Fruit fly (Drosophila melanogaster) whole organism, embryonic: ENCODE measurements around the gene CG31817.

Experiments used
- C15 ChIP-seq: fragments of 200-800 bp; sonication (Bioruptor generic); IDR thresholded peaks from 3 replicates; pipeline ENCODE4 v1.3.6; 2022; ENCODE audit warnings: missing biosample characterization, missing genetic modification characterization
- CG10565 ChIP-seq: fragments of 200-800 bp; sonication (Bioruptor generic); optimal IDR thresholded peaks from 3 replicates; lab custom pipeline; 2016; ENCODE audit warnings: missing biosample characterization, mild to moderate bottlenecking, missing genetic modification characterization
- CG10959 ChIP-seq: fragments of 200-800 bp; sonication (Bioruptor generic); IDR thresholded peaks from 2 replicates; pipeline ENCODE4 v1.3.6; 2022; ENCODE audit warnings: missing biosample characterization, missing genetic modification characterization
- CG11560 ChIP-seq: fragments of 200-800 bp; sonication (Bioruptor generic); IDR thresholded peaks from 3 replicates; pipeline ENCODE4 v1.3.6; 2022; ENCODE audit warnings: missing biosample characterization, missing genetic modification characterization
- CG11723 ChIP-seq: fragments of 200-800 bp; sonication (Bioruptor generic); optimal IDR thresholded peaks from 2 replicates; lab custom pipeline; 2017; ENCODE audit warnings: missing biosample characterization, mild to moderate bottlenecking, missing genetic modification characterization
- CG12299 ChIP-seq: fragments of 200-800 bp; sonication (Bioruptor generic); optimal IDR thresholded peaks from 2 replicates; lab custom pipeline; 2018; ENCODE audit warnings: missing biosample characterization, mild to moderate bottlenecking, missing genetic modification characterization
- CG15601 ChIP-seq: fragments of 200-800 bp; sonication (Bioruptor generic); optimal IDR thresholded peaks from 3 replicates; lab custom pipeline; 2019; ENCODE audit warnings: missing biosample characterization, mild to moderate bottlenecking, missing genetic modification characterization, moderate library complexity
- CG17186 ChIP-seq: fragments of 200-800 bp; sonication (Bioruptor generic); optimal IDR thresholded peaks from 3 replicates; lab custom pipeline; 2017; ENCODE audit warnings: missing biosample characterization, missing genetic modification reagents, missing genetic modification characterization
- CG17359 ChIP-seq: fragments of 200-800 bp; sonication (Bioruptor generic); optimal IDR thresholded peaks from 3 replicates; lab custom pipeline; 2018; ENCODE audit warnings: missing biosample characterization, mild to moderate bottlenecking, missing genetic modification characterization, moderate library complexity
- CG17361 ChIP-seq: fragments of 200-800 bp; sonication (Bioruptor generic); IDR thresholded peaks from 3 replicates; pipeline ENCODE4 v1.3.6; 2022; ENCODE audit warnings: missing biosample characterization, missing genetic modification characterization
- CG18599 ChIP-seq: fragments of 200-800 bp; sonication (Bioruptor generic); optimal IDR thresholded peaks from 3 replicates; lab custom pipeline; 2017; ENCODE audit warnings: missing biosample characterization, missing genetic modification characterization, mild to moderate bottlenecking, moderate library complexity, missing genetic modification reagents
- CG2129 ChIP-seq: fragments of 200-800 bp; sonication (Bioruptor generic); IDR thresholded peaks from 2 replicates; pipeline ENCODE4 v1.3.6; 2022; ENCODE audit warnings: missing biosample characterization, missing genetic modification characterization; ENCODE audit not compliant: partially characterized antibody
- CG2199 ChIP-seq: fragments of 200-800 bp; sonication (Bioruptor generic); IDR thresholded peaks from 3 replicates; pipeline ENCODE4 v1.3.6; 2022; ENCODE audit warnings: missing biosample characterization, missing genetic modification characterization
- CG2678 ChIP-seq: fragments of 200-800 bp; sonication (Bioruptor generic); optimal IDR thresholded peaks from 3 replicates; lab custom pipeline; 2019; ENCODE audit warnings: missing biosample characterization, mild to moderate bottlenecking, missing genetic modification characterization, moderate library complexity
- CG3065 ChIP-seq: fragments of 200-800 bp; sonication (Bioruptor generic); optimal IDR thresholded peaks from 2 replicates; lab custom pipeline; 2016; ENCODE audit warnings: missing biosample characterization, missing genetic modification characterization
- CG4360 ChIP-seq: fragments of 200-800 bp; sonication (Bioruptor generic); IDR thresholded peaks from 2 replicates; pipeline ENCODE4 v1.3.6; 2022; ENCODE audit warnings: missing biosample characterization, missing genetic modification characterization
- CG43689 ChIP-seq: fragments of 200-800 bp; sonication (Bioruptor generic); IDR thresholded peaks from 2 replicates; pipeline ENCODE4 v1.3.6; 2022; ENCODE audit warnings: missing biosample characterization, missing genetic modification characterization
- CG7357 ChIP-seq: fragments of 200-800 bp; sonication (Bioruptor generic); IDR thresholded peaks from 3 replicates; pipeline ENCODE4 v1.3.6; 2022; ENCODE audit warnings: missing biosample characterization, missing genetic modification characterization
- CG7987 ChIP-seq: fragments of 200-800 bp; sonication (Bioruptor generic); optimal IDR thresholded peaks from 2 replicates; lab custom pipeline; 2018; ENCODE audit warnings: missing biosample characterization, mild to moderate bottlenecking, missing genetic modification characterization, moderate library complexity
- CG8478 ChIP-seq: fragments of >200 bp; optimal IDR thresholded peaks from 2 replicates; lab custom pipeline; 2018
- CG9215 ChIP-seq: fragments of 200-800 bp; sonication (Bioruptor generic); IDR thresholded peaks from 2 replicates; pipeline ENCODE4 v1.3.6; 2022; ENCODE audit warnings: missing biosample characterization, missing genetic modification characterization
- CG9437 ChIP-seq: fragments of 200-800 bp; sonication (Bioruptor generic); optimal IDR thresholded peaks from 2 replicates; lab custom pipeline; 2018; ENCODE audit warnings: missing biosample characterization, mild to moderate bottlenecking, missing genetic modification characterization
- D19B ChIP-seq: fragments of 200-800 bp; sonication (Bioruptor generic); optimal IDR thresholded peaks from 2 replicates; lab custom pipeline; 2017; ENCODE audit warnings: missing biosample characterization, mild to moderate bottlenecking, missing genetic modification characterization
- Dip2 ChIP-seq: fragments of 200-800 bp; sonication (Bioruptor generic); IDR thresholded peaks from 2 replicates; pipeline ENCODE4 v1.3.6; 2022; ENCODE audit warnings: missing biosample characterization, missing genetic modification characterization
- Dip3 ChIP-seq: fragments of 200-800 bp; sonication (Bioruptor generic); optimal IDR thresholded peaks from 3 replicates; lab custom pipeline; 2016; ENCODE audit warnings: missing biosample characterization, missing genetic modification characterization
- ERR ChIP-seq: fragments of 200-800 bp; sonication (Bioruptor generic); optimal IDR thresholded peaks from 2 replicates; lab custom pipeline; 2016; ENCODE audit warnings: missing biosample characterization, missing genetic modification characterization
- Eip74EF ChIP-seq, 2 experiments: fragments of 200-800 bp in 1 of 2; fragments of >200 bp in 1 of 2; sonication (Bioruptor generic) in 1 of 2; optimal IDR thresholded peaks; 2 replicates each; lab custom pipeline; 2017 to 2019; ENCODE audit warnings: missing biosample characterization in 2 of 2, missing genetic modification characterization in 2 of 2, mild to moderate bottlenecking in 1 of 2, moderate library complexity in 1 of 2
- GATAe ChIP-seq: fragments of 200-800 bp; sonication (Bioruptor generic); conservative IDR thresholded peaks from 2 replicates; pipeline ENCODE4 v1.3.6; 2022; ENCODE audit warnings: missing biosample characterization, missing genetic modification characterization
- H2.0 ChIP-seq: fragments of 200-800 bp; sonication (Bioruptor generic); IDR thresholded peaks from 2 replicates; pipeline ENCODE4 v1.3.6; 2022; ENCODE audit warnings: missing biosample characterization, missing genetic modification characterization
- Kr ChIP-seq: fragments of 200-800 bp; sonication (Bioruptor generic); optimal IDR thresholded peaks from 2 replicates; lab custom pipeline; 2017; ENCODE audit warnings: missing biosample characterization, mild to moderate bottlenecking, missing genetic modification characterization
- Med ChIP-seq: fragments of 200-800 bp; sonication (Bioruptor generic); peaks from one replicate; lab custom pipeline; 2016; ENCODE audit warnings: missing biosample characterization, missing genetic modification characterization, mild to moderate bottlenecking, inconsistent platforms, moderate library complexity
- az2 ChIP-seq: fragments of 200-800 bp; sonication (Bioruptor generic); optimal IDR thresholded peaks from 3 replicates; lab custom pipeline; 2016; ENCODE audit warnings: missing biosample characterization, missing genetic modification characterization
- bsh ChIP-seq, 2 experiments: fragments of 200-800 bp; sonication (Bioruptor generic); optimal IDR thresholded peaks; 2 replicates each; lab custom pipeline; 2017 to 2018; ENCODE audit warnings: mild to moderate bottlenecking in 2 of 2, missing biosample characterization in 2 of 2, missing genetic modification characterization in 2 of 2, moderate library complexity in 1 of 2
- chinmo ChIP-seq: fragments of 200-800 bp; sonication (Bioruptor generic); IDR thresholded peaks from 4 replicates; pipeline ENCODE4 v1.3.6; 2022; ENCODE audit warnings: missing biosample characterization, missing genetic modification characterization; ENCODE audit not compliant: partially characterized antibody
- danr ChIP-seq: fragments of 200-800 bp; sonication (Bioruptor generic); IDR thresholded peaks from 2 replicates; pipeline ENCODE4 v1.3.6; 2022; ENCODE audit warnings: missing biosample characterization, missing genetic modification characterization
- emc ChIP-seq: fragments of 200-800 bp; sonication (Bioruptor generic); optimal IDR thresholded peaks from 2 replicates; lab custom pipeline; 2016; ENCODE audit warnings: missing biosample characterization, missing genetic modification characterization
- eve ChIP-seq, 2 experiments: fragments of >200 bp; optimal IDR thresholded peaks; 2 replicates each; lab custom pipeline; 2017; ENCODE audit warnings: missing biosample characterization in 2 of 2, missing genetic modification characterization in 2 of 2
- fd64A ChIP-seq: fragments of 200-800 bp; sonication (Bioruptor generic); optimal IDR thresholded peaks from 3 replicates; lab custom pipeline; 2018; ENCODE audit warnings: missing biosample characterization, mild to moderate bottlenecking, missing genetic modification characterization
- fu2 ChIP-seq: fragments of 200-800 bp; sonication (Bioruptor generic); optimal IDR thresholded peaks from 2 replicates; lab custom pipeline; 2016; ENCODE audit warnings: missing biosample characterization, missing genetic modification characterization
- gce ChIP-seq: fragments of 200-800 bp; sonication (Bioruptor generic); IDR thresholded peaks from 3 replicates; pipeline ENCODE4 v1.3.6; 2022; ENCODE audit warnings: missing biosample characterization, missing genetic modification characterization
- knrl ChIP-seq: fragments of 200-800 bp; sonication (Bioruptor generic); IDR thresholded peaks from 3 replicates; pipeline ENCODE4 v1.3.6; 2022; ENCODE audit warnings: missing biosample characterization, missing genetic modification characterization; ENCODE audit not compliant: partially characterized antibody
- lov ChIP-seq, 2 experiments: fragments of 200-800 bp in 1 of 2; fragments of >200 bp in 1 of 2; sonication (Bioruptor generic) in 1 of 2; IDR thresholded peaks in 1 of 2; optimal IDR thresholded peaks in 1 of 2; 2 replicates in 1 of 2; 3 replicates in 1 of 2; pipeline versions ENCODE4 v1.3.6 to Lab custom; 2017 to 2022; ENCODE audit warnings: missing biosample characterization in 1 of 2, missing genetic modification characterization in 1 of 2
- sd ChIP-seq: fragments of 200-800 bp; sonication (Bioruptor generic); optimal IDR thresholded peaks from 3 replicates; lab custom pipeline; 2018; ENCODE audit warnings: missing biosample characterization, mild to moderate bottlenecking, missing genetic modification characterization, moderate library complexity
- sens ChIP-seq: fragments of 200-800 bp; sonication (Bioruptor generic); peaks from one replicate; lab custom pipeline; 2016; ENCODE audit warnings: missing biosample characterization, missing genetic modification characterization
- tup ChIP-seq: fragments of 200-800 bp; sonication (Bioruptor generic); optimal IDR thresholded peaks from 2 replicates; lab custom pipeline; 2016; ENCODE audit warnings: missing biosample characterization, mild to moderate bottlenecking, missing genetic modification characterization, moderate library complexity
- wdn ChIP-seq: fragments of 200-800 bp; sonication (Bioruptor generic); IDR thresholded peaks from 2 replicates; pipeline ENCODE4 v1.3.6; 2022; ENCODE audit warnings: missing biosample characterization, missing genetic modification characterization
- zen ChIP-seq: fragments of 200-800 bp; sonication (Bioruptor generic); optimal IDR thresholded peaks from 3 replicates; lab custom pipeline; 2018; ENCODE audit warnings: missing biosample characterization, mild to moderate bottlenecking, missing genetic modification characterization, moderate library complexity
- zfh1 ChIP-seq: fragments of 200-800 bp; sonication (Bioruptor generic); IDR thresholded peaks from 3 replicates; pipeline ENCODE4 v1.3.6; 2022; ENCODE audit warnings: missing biosample characterization, missing genetic modification characterization

The CG31817 gene

DNA sequence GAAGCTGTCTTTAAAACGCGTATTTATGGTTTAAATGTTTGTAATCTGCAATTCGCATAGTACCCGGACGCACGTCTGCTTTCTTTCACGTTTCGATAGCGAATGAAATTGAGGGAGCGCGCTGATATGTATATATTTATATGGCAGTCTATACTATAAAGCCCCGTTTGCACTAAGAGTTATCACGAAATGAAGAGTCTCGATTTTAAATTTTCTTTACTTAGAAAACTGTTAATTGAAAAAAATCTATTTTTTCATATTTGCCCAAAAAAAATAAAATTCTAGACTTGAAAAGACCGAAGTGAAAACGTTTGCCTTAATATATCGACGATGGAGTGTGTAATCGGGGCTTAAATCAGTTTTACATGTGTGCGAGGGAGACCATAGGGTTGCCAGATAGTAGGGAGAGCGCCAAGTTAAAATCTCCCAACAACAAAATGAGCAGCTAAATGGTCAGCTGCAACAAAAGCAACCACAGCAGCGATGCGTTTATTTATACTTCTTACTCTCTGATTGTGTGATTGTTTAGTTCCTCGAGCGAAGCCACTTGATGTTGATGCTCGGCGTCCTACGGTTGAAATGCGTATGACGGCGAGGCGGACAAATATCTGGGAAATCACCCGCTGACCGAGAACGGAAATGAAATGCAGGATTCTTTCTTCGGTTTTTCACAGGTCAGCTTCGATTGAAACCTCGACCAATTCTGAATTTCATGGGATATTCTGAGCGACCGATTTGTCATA, 12.0 kb downstream of the CG31817 start, which contains the start of gene cact (continued):
- TF ChIP-seq danr (GFP tag; lab: Robert Waterston, UW) (peak; percentile 74), CG2129 (GFP tag; lab: Robert Waterston, UW) (no peak), Eip74EF (GFP tag; optimal IDR thresholded peaks at IDR 0.05; lab: Kevin White, UChicago) (peak in 1 of 2 experiments; percentile 80), H2.0 (GFP tag; lab: Robert Waterston, UW) (peak; percentile 88), CG9215 (GFP tag; lab: Robert Waterston, UW) (peak; percentile 85), CG2199 (peak; percentile 87), Med (GFP tag; lab: Kevin White, UChicago) (peak; percentile 99), lov (optimal IDR thresholded peaks at IDR 0.05; lab: Kevin White, UChicago) (no peak), lov (GFP tag; IDR thresholded peaks at IDR 0.05; lab: Robert Waterston, UW) (peak; percentile 66; the same call in 2 of the 3 replicates), zen (tag; lab: Kevin White, UChicago) (peak; percentile 94), D19B (GFP tag; lab: Kevin White, UChicago) (peak; percentile 80), CG43689 (GFP tag; lab: Robert Waterston, UW) (no peak; the same call in none of the 2 replicates), CG7357 (peak; percentile 88), CG18599 (GFP tag; lab: Kevin White, UChicago) (peak; percentile 94), CG9437 (GFP tag; lab: Kevin White, UChicago) (peak; percentile 79), CG10959 (GFP tag; lab: Robert Waterston, UW) (peak; percentile 83), eve (GFP tag; optimal IDR thresholded peaks at IDR 0.05; lab: Kevin White, UChicago) (peak in 1 of 2 experiments; percentile 90), Dip2 (GFP tag; lab: Robert Waterston, UW) (no peak), CG11560 (tag; lab: Robert Waterston, UW) (peak; percentile 70; the same call in 2 of the 3 replicates), C15 (GFP tag; lab: Robert Waterston, UW) (0 out of 3 replicates have a peak, but pooled peaks have one; percentile 53), chinmo (GFP tag; lab: Robert Waterston, UW) (peak; percentile 92; the same call in 3 of the 4 replicates), CG15601 (peak; percentile 90), Kr (no peak), CG4360 (GFP tag; lab: Robert Waterston, UW) (peak; percentile 90), GATAe (GFP tag; lab: Robert Waterston, UW) (peak; percentile 59; the same call in 1 of the 2 replicates), gce (GFP tag; lab: Robert Waterston, UW) (no peak), fd64A (GFP tag; lab: Kevin White, UChicago) (no peak), tup (GFP tag; lab: Kevin White, UChicago) (peak; percentile 89), ERR (GFP tag; lab: Kevin White, UChicago) (peak; percentile 90), CG7987 (GFP tag; lab: Kevin White, UChicago) (peak; percentile 62), CG2678 (tag; lab: Kevin White, UChicago) (peak; percentile 93), CG12299 (tag; lab: Kevin White, UChicago) (peak; percentile 89), CG17186 (GFP tag; lab: Kevin White, UChicago) (peak; percentile 73), Dip3 (GFP tag; lab: Kevin White, UChicago) (peak; percentile 94), CG10565 (GFP tag; lab: Kevin White, UChicago) (peak; percentile 50), emc (GFP tag; lab: Kevin White, UChicago) (peak; percentile 87), CG3065 (GFP tag; lab: Kevin White, UChicago) (peak; percentile 83), CG11723 (GFP tag; lab: Kevin White, UChicago) (peak; percentile 82), wdn (GFP tag; lab: Robert Waterston, UW) (peak; percentile 73), sd (tag; lab: Kevin White, UChicago) (no peak), bsh (GFP tag; optimal IDR thresholded peaks at IDR 0.05; lab: Kevin White, UChicago) (peak; percentile 41 to 94), knrl (GFP tag; lab: Robert Waterston, UW) (peak; percentile 75), CG17359 (tag; lab: Kevin White, UChicago) (peak; percentile 94), CG8478 (no peak), sens (GFP tag; lab: Kevin White, UChicago) (peak; percentile 99), CG17361 (GFP tag; lab: Robert Waterston, UW) (peak; percentile 93), az2 (GFP tag; lab: Kevin White, UChicago) (peak; percentile 95), fu2 (GFP tag; lab: Kevin White, UChicago) (peak; percentile 94), zfh1 (GFP tag; lab: Robert Waterston, UW) (peak; percentile 91)
